Fruit fly (Drosophila melanogaster) whole organism, embryonic: ENCODE results near the gene CG31493.
A peak's percentile ranks its signal among the peaks of the same experiment; 100 is the strongest.

ENCODE experiments used
- Ada2b ChIP-seq: fragments of 200-800 bp; sonication (Bioruptor generic); IDR thresholded peaks from 2 replicates; pipeline ENCODE4 v1.3.6; 2022; ENCODE audit warnings: missing biosample characterization, missing genetic modification characterization
- CG10147 ChIP-seq: fragments of 200-800 bp; sonication (Bioruptor generic); optimal IDR thresholded peaks from 2 replicates; lab custom pipeline; 2019; ENCODE audit warnings: missing biosample characterization, mild to moderate bottlenecking, missing genetic modification characterization, moderate library complexity
- CG11398 ChIP-seq: fragments of 200-800 bp; sonication (Bioruptor generic); optimal IDR thresholded peaks from 2 replicates; lab custom pipeline; 2016; ENCODE audit warnings: missing biosample characterization, missing genetic modification characterization
- CG11560 ChIP-seq: fragments of 200-800 bp; sonication (Bioruptor generic); IDR thresholded peaks from 3 replicates; pipeline ENCODE4 v1.3.6; 2022; ENCODE audit warnings: missing biosample characterization, missing genetic modification characterization
- CG1233 ChIP-seq: fragments of 200-800 bp; sonication (Bioruptor generic); optimal IDR thresholded peaks from 4 replicates; lab custom pipeline; 2018; ENCODE audit warnings: missing biosample characterization, mild to moderate bottlenecking, missing genetic modification characterization
- CG12744 ChIP-seq: fragments of 200-800 bp; sonication (Bioruptor generic); optimal IDR thresholded peaks from 2 replicates; lab custom pipeline; 2016; ENCODE audit warnings: missing biosample characterization, missing genetic modification characterization
- CG13287 ChIP-seq: fragments of 200-800 bp; sonication (Bioruptor generic); IDR thresholded peaks from 2 replicates; pipeline ENCODE4 v1.3.6; 2022; ENCODE audit warnings: missing biosample characterization, missing genetic modification characterization; ENCODE audit not compliant: partially characterized antibody
- CG14014 ChIP-seq: fragments of 200-800 bp; sonication (Bioruptor generic); IDR thresholded peaks from 2 replicates; pipeline ENCODE4 v1.3.6; 2022; ENCODE audit warnings: missing biosample characterization, missing genetic modification characterization
- CG14965 ChIP-seq: fragments of 200-800 bp; sonication (Bioruptor generic); optimal IDR thresholded peaks from 2 replicates; lab custom pipeline; 2016; ENCODE audit warnings: missing biosample characterization, missing genetic modification characterization, borderline replicate concordance
- CG1602 ChIP-seq: fragments of 200-800 bp; sonication (Bioruptor generic); optimal IDR thresholded peaks from 3 replicates; lab custom pipeline; 2016; ENCODE audit warnings: missing biosample characterization, missing genetic modification characterization
- CG1603 ChIP-seq: fragments of 200-800 bp; sonication (Bioruptor generic); optimal IDR thresholded peaks from 2 replicates; lab custom pipeline; 2019; ENCODE audit warnings: missing biosample characterization, mild to moderate bottlenecking, missing genetic modification characterization, moderate library complexity
- CG17359 ChIP-seq: fragments of 200-800 bp; sonication (Bioruptor generic); optimal IDR thresholded peaks from 3 replicates; lab custom pipeline; 2018; ENCODE audit warnings: missing biosample characterization, mild to moderate bottlenecking, missing genetic modification characterization, moderate library complexity
- CG17802 ChIP-seq: fragments of 200-800 bp; sonication (Bioruptor generic); optimal IDR thresholded peaks from 2 replicates; lab custom pipeline; 2018; ENCODE audit warnings: missing biosample characterization, mild to moderate bottlenecking, missing genetic modification characterization, moderate library complexity
- CG2678 ChIP-seq: fragments of 200-800 bp; sonication (Bioruptor generic); optimal IDR thresholded peaks from 3 replicates; lab custom pipeline; 2019; ENCODE audit warnings: missing biosample characterization, mild to moderate bottlenecking, missing genetic modification characterization, moderate library complexity
- CG3163 ChIP-seq: fragments of 200-800 bp; sonication (Bioruptor generic); optimal IDR thresholded peaks from 3 replicates; lab custom pipeline; 2016; ENCODE audit warnings: missing biosample characterization, missing genetic modification characterization
- CG4617 ChIP-seq: fragments of 200-800 bp; sonication (Bioruptor generic); optimal IDR thresholded peaks from 3 replicates; lab custom pipeline; 2016; ENCODE audit warnings: missing biosample characterization, missing genetic modification characterization, borderline replicate concordance
- CG5180 ChIP-seq: fragments of 200-800 bp; sonication (Bioruptor generic); optimal IDR thresholded peaks from 3 replicates; lab custom pipeline; 2017; ENCODE audit warnings: missing biosample characterization, missing genetic modification characterization, mild to moderate bottlenecking, moderate library complexity, missing genetic modification reagents
- CG8388 ChIP-seq: fragments of 200-800 bp; sonication (Bioruptor generic); optimal IDR thresholded peaks from 2 replicates; lab custom pipeline; 2019; ENCODE audit warnings: missing biosample characterization, mild to moderate bottlenecking, missing genetic modification characterization, moderate library complexity
- CG9797 ChIP-seq: fragments of 200-800 bp; sonication (Bioruptor generic); optimal IDR thresholded peaks from 3 replicates; lab custom pipeline; 2018; ENCODE audit warnings: missing biosample characterization, mild to moderate bottlenecking, missing genetic modification characterization
- D19A ChIP-seq: fragments of 200-800 bp; optimal IDR thresholded peaks from 3 replicates; lab custom pipeline; 2019; ENCODE audit warnings: missing biosample characterization, mild to moderate bottlenecking, missing genetic modification characterization, moderate library complexity
- Dfd ChIP-seq, 2 experiments: fragments of >200 bp; optimal IDR thresholded peaks; 2 replicates each; lab custom pipeline; 2017; ENCODE audit warnings: missing biosample characterization in 2 of 2, missing genetic modification characterization in 2 of 2
- Fer1 ChIP-seq: fragments of 200-800 bp; sonication (Bioruptor generic); optimal IDR thresholded peaks from 2 replicates; lab custom pipeline; 2017; ENCODE audit warnings: missing biosample characterization, mild to moderate bottlenecking, missing genetic modification characterization
- Hr51 ChIP-seq, 2 experiments: fragments of 200-800 bp; sonication (Bioruptor generic); optimal IDR thresholded peaks; 2 replicates in 1 of 2; 3 replicates in 1 of 2; lab custom pipeline; 2016 to 2018; ENCODE audit warnings: missing biosample characterization in 2 of 2, missing genetic modification characterization in 2 of 2, mild to moderate bottlenecking in 1 of 2, moderate library complexity in 1 of 2
- Hsf ChIP-seq: fragments of 200-800 bp; sonication (Bioruptor generic); optimal IDR thresholded peaks from 3 replicates; lab custom pipeline; 2016; ENCODE audit warnings: missing biosample characterization, missing genetic modification characterization
- Max ChIP-seq: fragments of 200-800 bp; sonication (Bioruptor generic); optimal IDR thresholded peaks from 2 replicates; lab custom pipeline; 2016; ENCODE audit warnings: missing biosample characterization, mild to moderate bottlenecking, missing genetic modification characterization
- Neu2 ChIP-seq: fragments of 200-800 bp; sonication (Bioruptor generic); optimal IDR thresholded peaks from 3 replicates; lab custom pipeline; 2016; ENCODE audit warnings: missing biosample characterization, missing genetic modification characterization, borderline replicate concordance
- Nf-YB ChIP-seq: fragments of 200-800 bp; sonication (Bioruptor generic); optimal IDR thresholded peaks from 3 replicates; lab custom pipeline; 2019; ENCODE audit warnings: missing biosample characterization, mild to moderate bottlenecking, missing genetic modification characterization, moderate library complexity
- Six4 ChIP-seq: fragments of 200-800 bp; sonication (Bioruptor generic); optimal IDR thresholded peaks from 2 replicates; lab custom pipeline; 2016; ENCODE audit warnings: missing biosample characterization, missing genetic modification characterization
- Sry-δ ChIP-seq: fragments of 200-800 bp; sonication (Bioruptor generic); optimal IDR thresholded peaks from 2 replicates; lab custom pipeline; 2016; ENCODE audit warnings: missing biosample characterization, missing genetic modification characterization
- Xbp1 ChIP-seq: fragments of 200-800 bp; sonication (Bioruptor generic); optimal IDR thresholded peaks from 3 replicates; lab custom pipeline; 2016; ENCODE audit warnings: missing biosample characterization, mild to moderate bottlenecking, missing genetic modification characterization
- YL-1 ChIP-seq: fragments of 200-800 bp; sonication (Bioruptor generic); optimal IDR thresholded peaks from 3 replicates; lab custom pipeline; 2017; ENCODE audit warnings: missing biosample characterization, mild to moderate bottlenecking, missing genetic modification characterization
- ato ChIP-seq: fragments of 200-800 bp; sonication (Bioruptor generic); IDR thresholded peaks from 2 replicates; pipeline ENCODE4 v1.3.6; 2022; ENCODE audit warnings: missing biosample characterization, missing genetic modification characterization; ENCODE audit not compliant: partially characterized antibody
- crol ChIP-seq: fragments of 200-800 bp; sonication (Bioruptor generic); IDR thresholded peaks from 2 replicates; pipeline ENCODE4 v1.3.6; 2022; ENCODE audit warnings: missing biosample characterization, missing genetic modification characterization
- dpn ChIP-seq, 2 experiments: fragments of 200-800 bp; sonication (Bioruptor generic); optimal IDR thresholded peaks; 3 replicates each; lab custom pipeline; 2016; ENCODE audit warnings: missing biosample characterization in 2 of 2, missing genetic modification characterization in 2 of 2
- eve ChIP-seq, 2 experiments: fragments of >200 bp; optimal IDR thresholded peaks; 2 replicates each; lab custom pipeline; 2017; ENCODE audit warnings: missing biosample characterization in 2 of 2, missing genetic modification characterization in 2 of 2
- gfzf ChIP-seq: fragments of 200-800 bp; sonication (Bioruptor generic); optimal IDR thresholded peaks from 2 replicates; lab custom pipeline; 2016; ENCODE audit warnings: missing biosample characterization, mild to moderate bottlenecking, missing genetic modification characterization, moderate library complexity
- h ChIP-seq: fragments of >200 bp; optimal IDR thresholded peaks from 2 replicates; lab custom pipeline; 2017
- ham ChIP-seq: fragments of 200-800 bp; sonication (Bioruptor generic); IDR thresholded peaks from 2 replicates; pipeline ENCODE4 v1.3.6; 2022; ENCODE audit warnings: missing biosample characterization, missing genetic modification characterization
- kah ChIP-seq: fragments of 200-800 bp; sonication (Bioruptor generic); optimal IDR thresholded peaks from 2 replicates; lab custom pipeline; 2018; ENCODE audit warnings: missing biosample characterization, mild to moderate bottlenecking, missing genetic modification characterization
- mam ChIP-seq: fragments of 200-800 bp; sonication (Bioruptor generic); optimal IDR thresholded peaks from 3 replicates; lab custom pipeline; 2016; ENCODE audit warnings: missing biosample characterization, missing genetic modification characterization
- repo ChIP-seq: fragments of 200-800 bp; sonication (Bioruptor generic); optimal IDR thresholded peaks from 2 replicates; lab custom pipeline; 2016; ENCODE audit warnings: missing biosample characterization, missing genetic modification characterization
- rib ChIP-seq: fragments of 200-800 bp; sonication (Bioruptor generic); IDR thresholded peaks from 2 replicates; pipeline ENCODE4 v1.3.6; 2022; ENCODE audit warnings: missing biosample characterization, missing genetic modification characterization
- slbo ChIP-seq: fragments of 200-800 bp; sonication (Bioruptor generic); IDR thresholded peaks from 2 replicates; pipeline ENCODE4 v1.3.6; 2022; ENCODE audit warnings: missing biosample characterization, missing genetic modification characterization
- slp2 ChIP-seq: fragments of 200-800 bp; sonication (Bioruptor generic); optimal IDR thresholded peaks from 2 replicates; lab custom pipeline; 2016; ENCODE audit warnings: missing biosample characterization, missing genetic modification characterization
- sqz ChIP-seq: fragments of 200-800 bp; sonication (Bioruptor generic); optimal IDR thresholded peaks from 3 replicates; lab custom pipeline; 2018; ENCODE audit warnings: missing biosample characterization, mild to moderate bottlenecking, missing genetic modification characterization
- tin ChIP-seq: fragments of 200-800 bp; sonication (Bioruptor generic); optimal IDR thresholded peaks from 3 replicates; lab custom pipeline; 2016; ENCODE audit warnings: missing biosample characterization, missing genetic modification characterization
- unpg ChIP-seq: fragments of 200-800 bp; sonication (Bioruptor generic); optimal IDR thresholded peaks from 3 replicates; lab custom pipeline; 2018; ENCODE audit warnings: missing biosample characterization, mild to moderate bottlenecking, missing genetic modification characterization, moderate library complexity
- zen2 ChIP-seq: fragments of 200-800 bp; sonication (Bioruptor generic); IDR thresholded peaks from 3 replicates; pipeline ENCODE4 v1.3.6; 2022; ENCODE audit warnings: missing biosample characterization, missing genetic modification characterization; ENCODE audit not compliant: partially characterized antibody

CG31493 gene

DNA sequence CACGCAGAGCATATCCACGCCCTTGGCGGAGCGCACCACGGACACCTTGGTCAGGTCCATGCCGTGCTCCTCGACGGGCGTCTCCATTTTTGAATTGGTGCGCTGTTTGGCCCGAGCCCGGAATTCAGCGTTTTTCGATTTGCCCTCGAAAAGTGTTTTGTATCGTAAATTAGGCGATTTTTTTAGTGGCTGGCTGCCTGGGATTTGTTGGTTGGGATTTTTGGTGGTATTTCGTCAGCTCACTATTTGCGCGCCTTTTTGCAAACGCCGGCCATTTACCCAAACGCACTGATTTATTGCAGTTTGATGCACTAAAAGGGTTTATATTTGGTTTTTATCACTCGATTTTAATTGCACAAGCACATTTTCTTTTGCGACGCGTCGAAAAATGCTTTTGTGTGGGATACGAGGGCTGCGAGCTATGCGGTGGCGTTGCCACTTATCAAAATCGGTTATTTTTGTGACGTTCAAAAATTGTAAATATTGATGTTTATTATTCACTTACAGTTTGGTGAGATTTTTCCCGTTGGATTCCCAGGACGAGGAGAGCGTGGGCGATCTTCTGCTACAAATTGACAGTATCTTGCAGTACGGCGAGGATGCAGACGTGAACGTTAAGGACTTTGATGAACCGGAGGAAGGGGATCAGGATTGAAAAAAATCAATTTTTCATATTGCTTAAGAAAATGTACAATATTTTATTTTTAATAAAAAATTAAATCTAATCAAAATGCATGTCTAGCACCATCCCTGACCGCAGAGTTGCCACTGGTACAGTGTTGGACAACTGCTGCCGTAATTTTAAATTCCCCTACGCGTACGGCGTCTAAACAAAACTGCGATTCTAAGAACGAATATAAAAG is 19.4 kb downstream of the CG31493 start, which contains the start of the genes gfzf and Sas-4 (continued):
- TF ChIP-seq Fer1 (peak; percentile 28), slbo (peak; percentile 84), CG1233 (GFP tag; lab: Kevin White, UChicago) (peak; percentile 43), D19A (no peak), gfzf (GFP tag; lab: Kevin White, UChicago) (peak; percentile 95), CG1603 (tag; lab: Kevin White, UChicago) (no peak), zen2 (GFP tag; lab: Robert Waterston, UW) (no peak), Hsf (GFP tag; lab: Kevin White, UChicago) (peak; percentile 50), CG4617 (GFP tag; lab: Kevin White, UChicago) (peak; percentile 81), CG5180 (no peak), tin (GFP tag; lab: Kevin White, UChicago) (peak; percentile 60), CG9797 (GFP tag; lab: Kevin White, UChicago) (peak; percentile 43), mam (peak; percentile 57), ato (no peak), YL-1 (GFP tag; lab: Kevin White, UChicago) (peak; percentile 65), kah (GFP tag; lab: Kevin White, UChicago) (no peak), CG14965 (GFP tag; lab: Kevin White, UChicago) (no peak), CG10147 (GFP tag; lab: Kevin White, UChicago) (no peak), Six4 (peak; percentile 38), CG13287 (no peak; the same call in 1 of the 2 replicates), ham (GFP tag; lab: Robert Waterston, UW) (no peak; the same call in 1 of the 2 replicates), CG2678 (no peak), Ada2b (GFP tag; lab: Robert Waterston, UW) (peak; percentile 38; the same call in 1 of the 2 replicates), CG11560 (tag; lab: Robert Waterston, UW) (no peak; the same call in 1 of the 3 replicates), CG17359 (tag; lab: Kevin White, UChicago) (peak; percentile 48), Dfd (GFP tag; optimal IDR thresholded peaks at IDR 0.05; lab: Kevin White, UChicago) (no peak), CG3163 (GFP tag; lab: Kevin White, UChicago) (no peak), CG14014 (GFP tag; lab: Robert Waterston, UW) (peak; percentile 66; the same call in 1 of the 2 replicates), Sry-δ (GFP tag; lab: Kevin White, UChicago) (peak; percentile 23), rib (GFP tag; lab: Robert Waterston, UW) (no peak), eve (GFP tag; optimal IDR thresholded peaks at IDR 0.05; lab: Kevin White, UChicago) (no peak), unpg (peak; percentile 25), sqz (no peak), Hr51 (GFP tag; optimal IDR thresholded peaks at IDR 0.05; lab: Kevin White, UChicago) (peak in 1 of 2 experiments; percentile 16), dpn (GFP tag; optimal IDR thresholded peaks at IDR 0.05; lab: Kevin White, UChicago) (peak; percentile 50 to 51), crol (GFP tag; lab: Robert Waterston, UW) (no peak), Max (GFP tag; lab: Kevin White, UChicago) (peak; percentile 55), Nf-YB (GFP tag; lab: Kevin White, UChicago) (no peak), Neu2 (GFP tag; lab: Kevin White, UChicago) (no peak), CG11398 (GFP tag; lab: Kevin White, UChicago) (no peak), CG17802 (tag; lab: Kevin White, UChicago) (peak; percentile 31), h (lab: Kevin White, UChicago) (no peak), CG1602 (GFP tag; lab: Kevin White, UChicago) (peak; percentile 57), CG8388 (GFP tag; lab: Kevin White, UChicago) (peak; percentile 23), repo (no peak), Xbp1 (GFP tag; lab: Kevin White, UChicago) (peak; percentile 81), slp2 (GFP tag; lab: Kevin White, UChicago) (no peak), CG12744 (GFP tag; lab: Kevin White, UChicago) (no peak)
